Worm (Caenorhabditis elegans) whole organism, early embryonic: Measurements from ENCODE around the gene srh-192.
"Not testable (repeated sequence)": the region's sequence is repeated elsewhere in the genome, so short reads cannot be mapped to it uniquely, and the experiment has no call there.

Source experiments
- B0310.2 ChIP-seq: sonication (generic microtip); optimal IDR thresholded peaks from 2 replicates; lab custom pipeline; 2016; ENCODE audit warnings: mild to moderate bottlenecking, missing genetic modification characterization, missing compliant biosample characterization
- F13C5.2 ChIP-seq: sonication (generic microtip); optimal IDR thresholded peaks from 2 replicates; lab custom pipeline; 2017; ENCODE audit warnings: mild to moderate bottlenecking, missing genetic modification characterization, inconsistent platforms, missing compliant biosample characterization
- aly-1 ChIP-seq: sonication (generic microtip); optimal IDR thresholded peaks from 2 replicates; lab custom pipeline; 2016; ENCODE audit warnings: missing genetic modification characterization, missing compliant biosample characterization
- ama-1 ChIP-seq: fragments of 150-350 bp; optimal IDR thresholded peaks from 2 replicates; lab custom pipeline; 2014
- ceh-13 ChIP-seq: fragments of 200-800 bp; sonication (Bioruptor generic); optimal IDR thresholded peaks from 2 replicates; lab custom pipeline; 2018; ENCODE audit warnings: mild to moderate bottlenecking, missing genetic modification characterization, missing compliant biosample characterization
- ceh-36 ChIP-seq: sonication (generic microtip); optimal IDR thresholded peaks from 2 replicates; lab custom pipeline; 2016; ENCODE audit warnings: missing genetic modification characterization, inconsistent platforms, missing compliant biosample characterization
- ets-7 ChIP-seq: sonication (generic microtip); optimal IDR thresholded peaks from 2 replicates; lab custom pipeline; 2016; ENCODE audit warnings: missing genotype, missing genetic modification characterization, missing compliant biosample characterization
- flt-1 ChIP-seq: fragments of 200-800 bp; sonication (Bioruptor generic); IDR thresholded peaks from 2 replicates; pipeline ENCODE4 v1.3.6; 2022; ENCODE audit warnings: missing genetic modification characterization, missing compliant biosample characterization
- hmbx-1 ChIP-seq: sonication (generic microtip); optimal IDR thresholded peaks from 2 replicates; lab custom pipeline; 2016; ENCODE audit warnings: mild to moderate bottlenecking, missing genetic modification characterization, missing compliant biosample characterization
- hmg-4 ChIP-seq: fragments of 200-800 bp; sonication (Bioruptor generic); optimal IDR thresholded peaks from 2 replicates; lab custom pipeline; 2018; ENCODE audit warnings: mild to moderate bottlenecking, missing genetic modification characterization, missing compliant biosample characterization
- hnd-1 ChIP-seq: sonication (generic microtip); optimal IDR thresholded peaks from 2 replicates; lab custom pipeline; 2016; ENCODE audit warnings: missing genetic modification characterization, missing compliant biosample characterization
- pes-1 ChIP-seq: fragments of 200-800 bp; sonication (Bioruptor generic); IDR thresholded peaks from 2 replicates; pipeline ENCODE4 v1.3.6; 2022; ENCODE audit warnings: missing genetic modification reagents, missing genetic modification characterization, missing compliant biosample characterization
- scrt-1 ChIP-seq: fragments of 200-800 bp; sonication (Bioruptor generic); IDR thresholded peaks from 2 replicates; pipeline ENCODE4 v1.3.6; 2022; ENCODE audit warnings: missing genetic modification characterization, missing compliant biosample characterization
- sea-1 ChIP-seq: fragments of 200-800 bp; sonication (Bioruptor generic); conservative IDR thresholded peaks from 2 replicates; pipeline ENCODE4 v1.3.6; 2022; ENCODE audit warnings: missing genetic modification characterization, missing compliant biosample characterization
- tbx-11 ChIP-seq: fragments of 200-800 bp; sonication (Bioruptor generic); IDR thresholded peaks from 2 replicates; pipeline ENCODE4 v1.3.6; 2022; ENCODE audit warnings: missing genetic modification characterization, missing compliant biosample characterization
- tbx-37 ChIP-seq: fragments of 200-800 bp; sonication (Bioruptor generic); conservative IDR thresholded peaks from 2 replicates; pipeline ENCODE4 v1.3.6; 2022; ENCODE audit warnings: missing genetic modification reagents, missing genetic modification characterization, missing compliant biosample characterization
- tra-4 ChIP-seq: sonication (generic microtip); optimal IDR thresholded peaks from 2 replicates; lab custom pipeline; 2017; ENCODE audit warnings: missing genetic modification characterization, missing compliant biosample characterization

The srh-192 gene

DNA sequence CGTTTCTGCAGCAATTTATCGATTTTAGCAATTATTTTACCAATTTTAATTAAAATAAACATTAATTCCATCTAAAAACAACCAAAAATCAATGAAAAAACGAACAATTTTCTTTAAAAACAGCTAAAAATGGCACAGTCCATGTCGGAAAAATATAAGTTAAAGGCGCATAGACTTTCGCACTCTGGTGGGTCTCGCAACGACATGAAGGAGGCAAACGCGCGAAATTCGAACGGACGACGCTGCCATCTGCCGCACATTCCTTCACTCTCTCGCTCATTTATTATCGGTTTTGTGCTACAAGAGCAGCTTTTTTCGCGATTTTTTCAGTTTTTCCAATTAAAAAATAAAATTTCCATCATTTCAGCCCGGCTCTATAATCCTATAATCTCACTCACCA is 31.8 kb upstream of the srh-192 start, which contains the start of gene mcm-7:
Gene mcm-7 (plus strand): TSS at position 368 of the 400 bp plus-strand sequence.
- TF ChIP-seq B0310.2 (tag; lab: Kevin White, UChicago) (no peak), ceh-13 (no peak), tbx-11 (GFP tag; lab: Robert Waterston, UW) (no peak), scrt-1 (GFP tag; lab: Robert Waterston, UW) (no peak)

DNA sequence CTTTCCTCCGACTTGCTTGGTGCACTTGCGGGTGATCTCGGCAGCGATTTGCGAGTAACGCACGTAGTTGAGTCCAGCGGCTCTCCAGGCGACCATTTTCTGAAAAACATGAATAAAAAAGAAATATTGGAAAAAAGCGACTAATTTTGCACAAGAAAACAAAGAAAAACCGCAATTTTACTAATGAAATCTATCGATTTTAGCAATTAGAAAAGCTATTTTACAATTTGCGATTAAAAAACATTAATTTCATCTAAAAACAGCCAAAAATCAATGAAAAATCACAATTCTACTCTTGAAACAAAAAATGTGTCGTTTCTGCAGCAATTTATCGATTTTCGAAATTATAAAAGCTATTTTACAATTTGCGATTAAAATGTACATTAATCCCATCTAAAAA is 31.4 kb upstream of the srh-192 start, which contains the start of gene hpo-18:
Gene hpo-18 (minus strand): TSS at position 101 of the 400 bp plus-strand sequence.
- TF ChIP-seq ama-1 = no peak
- TF ChIP-seq tra-4 (tag; lab: Kevin White, UChicago) = no peak
- no peak for TF ChIP-seq tbx-11 (GFP tag; lab: Robert Waterston, UW)
- TF ChIP-seq hmg-4 (GFP tag; lab: Kevin White, UChicago) = no peak

DNA sequence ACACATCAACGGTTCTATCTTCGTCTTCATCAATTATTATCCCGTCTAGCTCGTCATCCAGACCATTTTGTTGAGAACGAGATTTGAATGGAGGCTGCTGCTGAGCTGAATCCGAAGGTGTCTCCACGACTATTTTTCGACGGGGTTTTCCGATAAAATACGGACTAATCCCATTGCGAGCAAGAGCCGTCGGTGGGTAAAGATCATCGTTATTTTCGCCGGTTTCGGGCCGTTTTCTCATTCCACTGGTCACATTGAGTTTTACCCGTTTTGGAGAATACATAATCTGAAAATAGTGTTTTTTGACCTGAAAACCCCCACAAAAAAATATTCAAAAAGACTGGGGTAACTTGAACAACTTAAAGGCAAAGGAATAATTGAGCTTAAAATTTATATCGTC is 30.8 kb upstream of the srh-192 start, which contains the start of gene figl-1:
Gene figl-1 (minus strand): TSS at position 286 of the 400 bp plus-strand sequence.
- no peak for TF ChIP-seq F13C5.2 (tag; lab: Kevin White, UChicago)
- TF ChIP-seq hmbx-1 (tag; lab: Kevin White, UChicago) = no peak
- no peak for TF ChIP-seq ceh-36 (tag; lab: Kevin White, UChicago)
- no peak for TF ChIP-seq hmg-4 (GFP tag; lab: Kevin White, UChicago)
- no peak for TF ChIP-seq ets-7 (tag; lab: Kevin White, UChicago)
- no peak for TF ChIP-seq B0310.2 (tag; lab: Kevin White, UChicago)

ce11 chrV:4341736-4342135 is 26.8 kb upstream of the srh-192 start:
- TF ChIP-seq aly-1 (tag; lab: Kevin White, UChicago) (no peak), scrt-1 (GFP tag; lab: Robert Waterston, UW) (no peak), hmbx-1 (tag; lab: Kevin White, UChicago) (no peak), ets-7 (tag; lab: Kevin White, UChicago) (no peak), flt-1 (GFP tag; lab: Robert Waterston, UW) (no peak), tbx-11 (GFP tag; lab: Robert Waterston, UW) (no peak), ceh-13 (no peak), B0310.2 (tag; lab: Kevin White, UChicago) (no peak), tra-4 (tag; lab: Kevin White, UChicago) (no peak), ama-1 (no peak), pes-1 (no peak), hmg-4 (GFP tag; lab: Kevin White, UChicago) (no peak), sea-1 (GFP tag; lab: Robert Waterston, UW) (no peak)

ce11 chrV:4341208-4341607 is 26.3 kb upstream of the srh-192 start, which contains the start of gene glrx-3:
TSS of gene glrx-3 (minus strand) at chrV:4341308.
- no peak for TF ChIP-seq aly-1 (tag; lab: Kevin White, UChicago)
- no peak for TF ChIP-seq sea-1 (GFP tag; lab: Robert Waterston, UW)
- TF ChIP-seq hmg-4 (GFP tag; lab: Kevin White, UChicago) = no peak
- no peak for TF ChIP-seq ama-1
- TF ChIP-seq tbx-11 (GFP tag; lab: Robert Waterston, UW) = no peak
- no peak for TF ChIP-seq tbx-37 (GFP tag; lab: Robert Waterston, UW)
- no peak for TF ChIP-seq F13C5.2 (tag; lab: Kevin White, UChicago)
- TF ChIP-seq flt-1 (GFP tag; lab: Robert Waterston, UW) = no peak
- TF ChIP-seq ceh-36 (tag; lab: Kevin White, UChicago) = no peak

DNA sequence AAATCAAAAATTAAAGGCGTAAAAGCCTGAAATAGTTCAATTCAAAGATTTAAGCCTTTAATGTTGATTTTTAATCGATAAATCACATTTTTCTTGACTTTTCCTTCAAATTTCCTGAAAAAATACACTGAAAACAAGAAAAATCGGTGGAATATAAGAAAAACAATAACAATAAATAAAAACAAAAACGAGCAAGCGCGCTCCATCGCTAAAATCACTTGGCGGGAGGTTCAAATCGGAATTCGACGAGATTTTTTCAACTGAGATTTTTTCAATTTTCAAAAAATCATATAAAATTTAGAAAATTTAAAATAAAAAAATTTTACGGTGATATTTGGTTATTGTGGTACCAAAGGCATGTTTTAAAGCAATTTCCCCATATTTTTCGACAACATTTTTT is 24.5 kb upstream of the srh-192 start:
- no peak for TF ChIP-seq B0310.2 (tag; lab: Kevin White, UChicago)
- TF ChIP-seq hnd-1 (tag; lab: Kevin White, UChicago) = no peak
- no peak for TF ChIP-seq ceh-13
- no peak for TF ChIP-seq aly-1 (tag; lab: Kevin White, UChicago)

DNA sequence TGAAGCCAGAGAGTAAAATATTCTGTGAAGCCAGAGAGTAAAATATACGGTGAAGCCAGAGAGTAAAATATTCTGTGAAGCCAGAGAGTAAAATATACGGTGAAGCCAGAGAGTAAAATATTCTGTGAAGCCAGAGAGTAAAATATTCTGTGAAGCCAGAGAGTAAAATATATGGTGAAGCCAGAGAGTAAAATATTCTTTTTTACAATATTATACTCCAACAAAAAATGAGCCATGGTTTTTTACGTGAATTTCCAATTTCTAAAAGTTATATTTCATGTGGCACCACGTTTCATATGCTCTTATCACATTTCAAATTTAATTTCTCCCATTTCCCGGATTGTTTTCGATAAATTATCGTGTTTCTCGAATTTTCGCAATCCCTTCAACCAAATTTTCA is 21.5 kb upstream of the srh-192 start, which contains the start of gene irld-1:
Gene irld-1 (plus strand): TSS at position 301 of the 400 bp plus-strand sequence.
- not testable (repeated sequence) for TF ChIP-seq sea-1 (GFP tag; lab: Robert Waterston, UW); scrt-1 (GFP tag; lab: Robert Waterston, UW); pes-1

DNA sequence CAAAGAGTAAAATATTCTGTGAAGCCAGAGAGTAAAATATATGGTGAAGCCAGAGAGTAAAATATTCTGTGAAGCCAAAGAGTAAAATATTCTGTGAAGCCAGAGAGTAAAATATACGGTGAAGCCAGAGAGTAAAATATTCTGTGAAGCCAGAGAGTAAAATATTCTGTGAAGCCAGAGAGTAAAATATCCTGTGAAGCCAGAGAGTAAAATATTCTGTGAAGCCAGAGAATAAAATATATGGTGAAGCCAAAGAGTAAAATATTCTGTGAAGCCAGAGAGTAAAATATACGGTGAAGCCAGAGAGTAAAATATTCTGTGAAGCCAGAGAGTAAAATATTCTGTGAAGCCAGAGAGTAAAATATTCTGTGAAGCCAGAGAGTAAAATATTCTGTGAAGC is 18.6 kb upstream of the srh-192 start:
- peak; percentile 40; the same call in 1 of the 2 replicates for TF ChIP-seq tbx-37 (GFP tag; lab: Robert Waterston, UW)

ce11 chrV:4332450-4332849 is 17.5 kb upstream of the srh-192 start, which contains the start of gene oac-12:
TSS of gene oac-12 (minus strand) at chrV:4332550.
- TF ChIP-seq hnd-1 (tag; lab: Kevin White, UChicago) (no peak), ceh-36 (tag; lab: Kevin White, UChicago) (no peak), tbx-37 (GFP tag; lab: Robert Waterston, UW) (no peak), F13C5.2 (tag; lab: Kevin White, UChicago) (no peak), ets-7 (tag; lab: Kevin White, UChicago) (no peak), ceh-13 (no peak), pes-1 (no peak), tbx-11 (GFP tag; lab: Robert Waterston, UW) (no peak), tra-4 (tag; lab: Kevin White, UChicago) (no peak), hmg-4 (GFP tag; lab: Kevin White, UChicago) (no peak), sea-1 (GFP tag; lab: Robert Waterston, UW) (no peak), aly-1 (tag; lab: Kevin White, UChicago) (no peak), B0310.2 (tag; lab: Kevin White, UChicago) (no peak), ama-1 (no peak)
